Fruit fly (Drosophila melanogaster) whole organism, embryonic: Measurements from ENCODE around the gene Pcd.

ENCODE experiments used
- Atf-2 ChIP-seq: fragments of 200-800 bp; sonication (Bioruptor generic); optimal IDR thresholded peaks from 2 replicates; lab custom pipeline; 2016; ENCODE audit warnings: missing biosample characterization, missing genetic modification characterization
- B-H2 ChIP-seq: fragments of 200-800 bp; sonication (Bioruptor generic); optimal IDR thresholded peaks from 2 replicates; lab custom pipeline; 2018; ENCODE audit warnings: missing biosample characterization, mild to moderate bottlenecking, missing genetic modification characterization
- CG10209 ChIP-seq: fragments of 200-800 bp; sonication (Bioruptor generic); optimal IDR thresholded peaks from 3 replicates; lab custom pipeline; 2017; ENCODE audit warnings: missing biosample characterization, mild to moderate bottlenecking, missing genetic modification characterization, missing genetic modification reagents
- CG10366 ChIP-seq: fragments of 200-800 bp; sonication (Bioruptor generic); IDR thresholded peaks from 2 replicates; pipeline ENCODE4 v1.3.6; 2022; ENCODE audit warnings: missing biosample characterization, missing genetic modification characterization
- CG13894 ChIP-seq: fragments of 200-800 bp; sonication (Bioruptor generic); optimal IDR thresholded peaks from 3 replicates; lab custom pipeline; 2018; ENCODE audit warnings: missing biosample characterization, mild to moderate bottlenecking, missing genetic modification characterization, moderate library complexity
- CG1529 ChIP-seq: fragments of 200-800 bp; sonication (Bioruptor generic); optimal IDR thresholded peaks from 3 replicates; lab custom pipeline; 2018; ENCODE audit warnings: missing biosample characterization, missing genetic modification characterization
- CG15479 ChIP-seq: fragments of 200-800 bp; sonication (Bioruptor generic); optimal IDR thresholded peaks from 3 replicates; lab custom pipeline; 2019; ENCODE audit warnings: missing biosample characterization, mild to moderate bottlenecking, missing genetic modification characterization, moderate library complexity
- CG15601 ChIP-seq: fragments of 200-800 bp; sonication (Bioruptor generic); optimal IDR thresholded peaks from 3 replicates; lab custom pipeline; 2019; ENCODE audit warnings: missing biosample characterization, mild to moderate bottlenecking, missing genetic modification characterization, moderate library complexity
- CG16815 ChIP-seq: fragments of 200-800 bp; sonication (Bioruptor generic); optimal IDR thresholded peaks from 3 replicates; lab custom pipeline; 2017; ENCODE audit warnings: missing biosample characterization, mild to moderate bottlenecking, missing genetic modification characterization
- CG2199 ChIP-seq: fragments of 200-800 bp; sonication (Bioruptor generic); IDR thresholded peaks from 3 replicates; pipeline ENCODE4 v1.3.6; 2022; ENCODE audit warnings: missing biosample characterization, missing genetic modification characterization
- CG30020 ChIP-seq: fragments of 200-800 bp; optimal IDR thresholded peaks from 2 replicates; lab custom pipeline; 2019; ENCODE audit warnings: missing biosample characterization, mild to moderate bottlenecking, missing genetic modification characterization, moderate library complexity
- CG6254 ChIP-seq: fragments of 200-800 bp; sonication (Bioruptor generic); optimal IDR thresholded peaks from 3 replicates; lab custom pipeline; 2017; ENCODE audit warnings: mild to moderate bottlenecking, missing biosample characterization, missing genetic modification reagents, missing genetic modification characterization
- CG6791 ChIP-seq: fragments of 200-800 bp; sonication (Bioruptor generic); IDR thresholded peaks from 3 replicates; pipeline ENCODE4 v1.3.6; 2022; ENCODE audit warnings: missing biosample characterization, missing genetic modification characterization; ENCODE audit not compliant: partially characterized antibody
- CG9437 ChIP-seq: fragments of 200-800 bp; sonication (Bioruptor generic); optimal IDR thresholded peaks from 2 replicates; lab custom pipeline; 2018; ENCODE audit warnings: missing biosample characterization, mild to moderate bottlenecking, missing genetic modification characterization
- CHES-1-like ChIP-seq: fragments of 200-800 bp; sonication (Bioruptor generic); optimal IDR thresholded peaks from 2 replicates; lab custom pipeline; 2016; ENCODE audit warnings: missing biosample characterization, missing genetic modification characterization
- E2f2 ChIP-seq: fragments of 200-800 bp; sonication (Bioruptor generic); IDR thresholded peaks from 2 replicates; pipeline ENCODE4 v1.3.6; 2022; ENCODE audit warnings: missing biosample characterization, missing genetic modification characterization
- H15 ChIP-seq: fragments of 200-800 bp; sonication (Bioruptor generic); IDR thresholded peaks from 3 replicates; pipeline ENCODE4 v1.3.6; 2022; ENCODE audit warnings: missing biosample characterization, missing genetic modification characterization
- Hr51 ChIP-seq, 2 experiments: fragments of 200-800 bp; sonication (Bioruptor generic); optimal IDR thresholded peaks; 2 replicates in 1 of 2; 3 replicates in 1 of 2; lab custom pipeline; 2016 to 2018; ENCODE audit warnings: missing biosample characterization in 2 of 2, missing genetic modification characterization in 2 of 2, mild to moderate bottlenecking in 1 of 2, moderate library complexity in 1 of 2
- NC2β ChIP-seq: fragments of 200-800 bp; sonication (Bioruptor generic); optimal IDR thresholded peaks from 2 replicates; lab custom pipeline; 2016; ENCODE audit warnings: missing biosample characterization, missing genetic modification characterization
- Stat92E ChIP-seq, 3 experiments: fragments of >200 bp in 2 of 3; fragments of 200-800 bp in 1 of 3; sonication (Bioruptor generic) in 1 of 3; optimal IDR thresholded peaks; 2 replicates each; lab custom pipeline; 2017 to 2019; ENCODE audit warnings: missing biosample characterization in 3 of 3, missing genetic modification characterization in 3 of 3, mild to moderate bottlenecking in 1 of 3, moderate library complexity in 1 of 3
- Trl ChIP-seq, 3 experiments: fragments of >200 bp in 2 of 3; fragments of 200-800 bp in 1 of 3; sonication (Bioruptor generic) in 1 of 3; optimal IDR thresholded peaks; 2 replicates in 1 of 3; 3 replicates in 2 of 3; lab custom pipeline; 2016 to 2017; ENCODE audit warnings: missing biosample characterization in 1 of 3, missing genetic modification characterization in 1 of 3
- abd-A ChIP-seq: fragments of 200-800 bp; sonication (Bioruptor generic); optimal IDR thresholded peaks from 3 replicates; lab custom pipeline; 2019; ENCODE audit warnings: missing biosample characterization, mild to moderate bottlenecking, missing genetic modification characterization, moderate library complexity
- chm ChIP-seq: fragments of 200-800 bp; sonication (Bioruptor generic); IDR thresholded peaks from 2 replicates; pipeline ENCODE4 v1.3.6; 2022; ENCODE audit warnings: missing biosample characterization, missing genetic modification characterization
- crol ChIP-seq: fragments of 200-800 bp; sonication (Bioruptor generic); IDR thresholded peaks from 2 replicates; pipeline ENCODE4 v1.3.6; 2022; ENCODE audit warnings: missing biosample characterization, missing genetic modification characterization
- crp ChIP-seq, 2 experiments: fragments of 200-800 bp; sonication (Bioruptor generic); optimal IDR thresholded peaks; 2 replicates in 1 of 2; 3 replicates in 1 of 2; lab custom pipeline; 2017; ENCODE audit warnings: missing biosample characterization in 2 of 2, missing genetic modification characterization in 2 of 2, mild to moderate bottlenecking in 1 of 2, moderate library complexity in 1 of 2
- gcm ChIP-seq: fragments of 200-800 bp; sonication (Bioruptor generic); optimal IDR thresholded peaks from 2 replicates; lab custom pipeline; 2019; ENCODE audit warnings: missing biosample characterization, mild to moderate bottlenecking, missing genetic modification characterization, moderate library complexity
- hbn ChIP-seq: fragments of 200-800 bp; sonication (Bioruptor generic); IDR thresholded peaks from 2 replicates; pipeline ENCODE4 v1.3.6; 2022; ENCODE audit warnings: missing biosample characterization, missing genetic modification characterization; ENCODE audit not compliant: partially characterized antibody
- hkb ChIP-seq, 2 experiments: fragments of 200-800 bp in 1 of 2; fragments of >200 bp in 1 of 2; sonication (Bioruptor generic) in 1 of 2; IDR thresholded peaks in 1 of 2; optimal IDR thresholded peaks in 1 of 2; 2 replicates each; pipeline versions ENCODE4 v1.3.6 to Lab custom; 2017 to 2022; ENCODE audit warnings: missing biosample characterization in 1 of 2, missing genetic modification characterization in 1 of 2
- insv ChIP-seq, 2 experiments: fragments of 200-800 bp; sonication (Bioruptor generic); optimal IDR thresholded peaks; 3 replicates each; lab custom pipeline; 2016 to 2018; ENCODE audit warnings: missing biosample characterization in 2 of 2, missing genetic modification characterization in 2 of 2
- kah ChIP-seq: fragments of 200-800 bp; sonication (Bioruptor generic); optimal IDR thresholded peaks from 2 replicates; lab custom pipeline; 2018; ENCODE audit warnings: missing biosample characterization, mild to moderate bottlenecking, missing genetic modification characterization
- kay ChIP-seq: fragments of 200-800 bp; sonication (Bioruptor generic); optimal IDR thresholded peaks from 2 replicates; lab custom pipeline; 2016; ENCODE audit warnings: missing biosample characterization, missing genetic modification characterization
- ken ChIP-seq: fragments of 200-800 bp; sonication (Bioruptor generic); IDR thresholded peaks from 3 replicates; pipeline ENCODE4 v1.3.6; 2022; ENCODE audit warnings: missing biosample characterization, missing genetic modification characterization
- lmd ChIP-seq: fragments of 200-800 bp; sonication (Bioruptor generic); IDR thresholded peaks from 2 replicates; pipeline ENCODE4 v1.3.6; 2022; ENCODE audit warnings: missing biosample characterization, missing genetic modification characterization
- oc ChIP-seq: fragments of 200-800 bp; sonication (Bioruptor generic); optimal IDR thresholded peaks from 2 replicates; lab custom pipeline; 2018; ENCODE audit warnings: missing biosample characterization, mild to moderate bottlenecking, missing genetic modification characterization, moderate library complexity
- pros ChIP-seq: fragments of 200-800 bp; sonication (Bioruptor generic); optimal IDR thresholded peaks from 3 replicates; lab custom pipeline; 2019; ENCODE audit warnings: missing biosample characterization, mild to moderate bottlenecking, missing genetic modification characterization, moderate library complexity
- shn ChIP-seq: fragments of 200-800 bp; sonication (Bioruptor generic); optimal IDR thresholded peaks from 3 replicates; lab custom pipeline; 2016; ENCODE audit warnings: missing biosample characterization, missing genetic modification characterization
- stc ChIP-seq: fragments of 200-800 bp; sonication (Bioruptor generic); IDR thresholded peaks from 2 replicates; pipeline ENCODE4 v1.3.6; 2022; ENCODE audit warnings: missing biosample characterization, missing genetic modification characterization
- unc-4 ChIP-seq: fragments of 200-800 bp; sonication (Bioruptor generic); IDR thresholded peaks from 2 replicates; pipeline ENCODE4 v1.3.6; 2022; ENCODE audit warnings: missing biosample characterization, missing genetic modification characterization; ENCODE audit not compliant: partially characterized antibody
- vvl ChIP-seq: fragments of 200-800 bp; sonication (Bioruptor generic); IDR thresholded peaks from 2 replicates; pipeline ENCODE4 v1.3.6; 2022; ENCODE audit warnings: missing biosample characterization, missing genetic modification characterization
- z ChIP-seq: fragments of 200-800 bp; sonication (Bioruptor generic); IDR thresholded peaks from 3 replicates; pipeline ENCODE4 v1.3.6; 2022; ENCODE audit warnings: missing biosample characterization, missing genetic modification characterization

The Pcd gene

DNA sequence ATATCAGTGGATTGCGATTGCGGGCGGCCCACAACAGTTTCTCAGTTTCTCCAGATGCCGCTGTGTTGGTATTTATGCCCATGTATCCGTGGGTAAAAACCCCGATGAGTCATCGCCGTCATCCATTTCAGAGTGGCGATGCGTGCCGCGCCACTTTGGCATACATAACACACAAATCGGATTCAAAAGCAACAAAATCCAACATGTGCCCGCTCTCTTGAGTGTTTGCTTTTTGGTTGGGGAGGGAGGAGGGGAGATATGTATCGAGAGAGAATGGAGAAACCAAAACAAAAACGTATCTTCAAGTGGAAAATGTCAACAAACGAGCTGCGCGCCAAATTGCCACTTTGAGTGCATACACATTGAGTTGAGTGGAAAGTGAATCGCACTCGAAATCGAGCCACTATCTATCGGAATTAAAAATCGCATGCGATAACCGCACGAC, 48.7 kb downstream of the Pcd start (continued):
- TF ChIP-seq kah (GFP tag; lab: Kevin White, UChicago), result peak; percentile 89
- peak; percentile 100 for TF ChIP-seq z (GFP tag; lab: Robert Waterston, UW)
- no peak for TF ChIP-seq CHES-1-like
- TF ChIP-seq Hr51 (GFP tag; optimal IDR thresholded peaks at IDR 0.05; lab: Kevin White, UChicago), result peak in 1 of 2 experiments; percentile 4
- TF ChIP-seq Stat92E (GFP tag; optimal IDR thresholded peaks at IDR 0.05; lab: Kevin White, UChicago), result peak in 1 of 3 experiments; percentile 85
- no peak for TF ChIP-seq CG1529 (GFP tag; lab: Kevin White, UChicago)
- TF ChIP-seq CG13894, result peak; percentile 69
- no peak for TF ChIP-seq CG6254 (GFP tag; lab: Kevin White, UChicago)
- TF ChIP-seq NC2β, result no peak
- 0 out of 3 replicates have a peak, but pooled peaks have one; percentile 64 for TF ChIP-seq CG2199 (GFP tag; lab: Robert Waterston, UW)
- peak; percentile 42; the same call in 1 of the 2 replicates for TF ChIP-seq hbn (GFP tag; lab: Robert Waterston, UW)
- TF ChIP-seq ken, result peak; percentile 23; the same call in 1 of the 3 replicates
- peak; percentile 51; the same call in 1 of the 2 replicates for TF ChIP-seq chm (GFP tag; lab: Robert Waterston, UW)
- peak; percentile 63 for TF ChIP-seq pros
- TF ChIP-seq B-H2, result peak; percentile 24
- TF ChIP-seq unc-4, result peak; percentile 30; the same call in 1 of the 2 replicates
- no peak for TF ChIP-seq shn (GFP tag; lab: Kevin White, UChicago)
- peak; percentile 38 for TF ChIP-seq CG15601 (tag; lab: Kevin White, UChicago)
- TF ChIP-seq Trl (optimal IDR thresholded peaks at IDR 0.05; lab: Kevin White, UChicago), result peak in 1 of 2 experiments; percentile 96
- no peak for TF ChIP-seq Trl (GFP tag; optimal IDR thresholded peaks at IDR 0.05; lab: Kevin White, UChicago)
- no peak for TF ChIP-seq CG30020 (tag; lab: Kevin White, UChicago)
- peak; percentile 70 for TF ChIP-seq oc (tag; lab: Kevin White, UChicago)
- TF ChIP-seq vvl (GFP tag; lab: Robert Waterston, UW), result peak; percentile 52; the same call in 1 of the 2 replicates
- peak; percentile 92 for TF ChIP-seq abd-A (tag; lab: Kevin White, UChicago)
- TF ChIP-seq gcm, result peak; percentile 55
- TF ChIP-seq CG10366 (GFP tag; lab: Robert Waterston, UW), result no peak
- TF ChIP-seq hkb (optimal IDR thresholded peaks at IDR 0.05; lab: Kevin White, UChicago), result no peak
- TF ChIP-seq hkb (GFP tag; IDR thresholded peaks at IDR 0.05; lab: Robert Waterston, UW), result 0 out of 2 replicates have a peak, but pooled peaks have one; percentile 18
- TF ChIP-seq Atf-2 (GFP tag; lab: Kevin White, UChicago), result no peak
- TF ChIP-seq CG9437 (GFP tag; lab: Kevin White, UChicago), result no peak
- peak; percentile 96 for TF ChIP-seq crol
- no peak for TF ChIP-seq H15
- TF ChIP-seq kay, result peak; percentile 99
- peak; percentile 65 for TF ChIP-seq CG15479 (GFP tag; lab: Kevin White, UChicago)
- peak in 1 of 2 experiments; percentile 65 for TF ChIP-seq insv (GFP tag; optimal IDR thresholded peaks at IDR 0.05; lab: Kevin White, UChicago)
- peak; percentile 31; the same call in 1 of the 2 replicates for TF ChIP-seq E2f2
- TF ChIP-seq lmd, result no peak
- TF ChIP-seq crp (GFP tag; optimal IDR thresholded peaks at IDR 0.05; lab: Kevin White, UChicago), result no peak
- TF ChIP-seq CG10209 (GFP tag; lab: Kevin White, UChicago), result no peak
- peak; percentile 50; the same call in 1 of the 2 replicates for TF ChIP-seq stc (GFP tag; lab: Robert Waterston, UW)
- TF ChIP-seq CG16815 (GFP tag; lab: Kevin White, UChicago), result no peak
- peak; percentile 6; the same call in 2 of the 3 replicates for TF ChIP-seq CG6791 (GFP tag; lab: Robert Waterston, UW)
